Worm (Caenorhabditis elegans) whole organism, L1 larva: ENCODE measurements around the gene algn-12.

ENCODE experiments used
- aha-1 ChIP-seq: fragments of 150-350 bp; optimal IDR thresholded peaks from 2 replicates; lab custom pipeline; 2014; ENCODE audit warnings: missing biosample characterization, missing genetic modification characterization
- jun-1 ChIP-seq: fragments of 150-350 bp; optimal IDR thresholded peaks from 2 replicates; lab custom pipeline; 2014; ENCODE audit warnings: missing biosample characterization, missing genetic modification reagents, missing genetic modification characterization
- nhr-77 ChIP-seq: fragments of 150-350 bp; optimal IDR thresholded peaks from 2 replicates; lab custom pipeline; 2014; ENCODE audit warnings: missing biosample characterization, missing genetic modification characterization

- TF ChIP-seq jun-1 (tag; lab: Kevin White, UChicago) (no peak), aha-1 (no peak), nhr-77 (no peak)
These were observed 24.8 kb upstream of the algn-12 start, which contains the start of gene Y97E10AR.4 for ce11 chrV:8010103-8010502.
